Fruit fly (Drosophila melanogaster): ENCODE results near the gene Socs16D.
A peak's percentile ranks its signal among the peaks of the same experiment; 100 is the strongest.

The Socs16D gene

dm6 chrX:17852457-17852856, 25.1 kb upstream of the Socs16D start, which contains the start of gene CG32554 (continued):
- TF ChIP-seq CG11560 (tag; IDR thresholded peaks at IDR 0.05) (no peak), so (GFP tag; IDR thresholded peaks at IDR 0.05) (no peak), gem (tag; optimal IDR thresholded peaks at IDR 0.05) (no peak), CG4424 (GFP tag; optimal IDR thresholded peaks at IDR 0.05) (no peak), sisA (GFP tag; IDR thresholded peaks at IDR 0.05) (no peak), CG5245 (GFP tag; optimal IDR thresholded peaks at IDR 0.05) (no peak), unc-4 (GFP tag; IDR thresholded peaks at IDR 0.05; ENCODE audit: partially characterized antibody) (peak; percentile 87), zfh1 (GFP tag; IDR thresholded peaks at IDR 0.05) (no peak), Hand (GFP tag; optimal IDR thresholded peaks at IDR 0.05) (no peak), Ets97D (GFP tag; optimal IDR thresholded peaks at IDR 0.05) (peak; percentile 23), bsh (GFP tag; optimal IDR thresholded peaks at IDR 0.05) (no peak), CG11085 (GFP tag; IDR thresholded peaks at IDR 0.05) (no peak), jumu (GFP tag; optimal IDR thresholded peaks at IDR 0.05) (no peak), toy (GFP tag; IDR thresholded peaks at IDR 0.05) (no peak), pros (GFP tag; optimal IDR thresholded peaks at IDR 0.05) (no peak), amos (GFP tag; IDR thresholded peaks at IDR 0.05; ENCODE audit: partially characterized antibody) (peak; percentile 91), cato (GFP tag; optimal IDR thresholded peaks at IDR 0.05; ENCODE audit: borderline replicate concordance) (no peak), CG3847 (GFP tag; IDR thresholded peaks at IDR 0.05) (no peak), Xrp1 (GFP tag; IDR thresholded peaks at IDR 0.05) (no peak), CG9609 (GFP tag; optimal IDR thresholded peaks at IDR 0.05) (no peak), E2f1 (GFP tag; IDR thresholded peaks at IDR 0.05) (no peak), pho (GFP tag; optimal IDR thresholded peaks at IDR 0.05) (no peak)

DNA sequence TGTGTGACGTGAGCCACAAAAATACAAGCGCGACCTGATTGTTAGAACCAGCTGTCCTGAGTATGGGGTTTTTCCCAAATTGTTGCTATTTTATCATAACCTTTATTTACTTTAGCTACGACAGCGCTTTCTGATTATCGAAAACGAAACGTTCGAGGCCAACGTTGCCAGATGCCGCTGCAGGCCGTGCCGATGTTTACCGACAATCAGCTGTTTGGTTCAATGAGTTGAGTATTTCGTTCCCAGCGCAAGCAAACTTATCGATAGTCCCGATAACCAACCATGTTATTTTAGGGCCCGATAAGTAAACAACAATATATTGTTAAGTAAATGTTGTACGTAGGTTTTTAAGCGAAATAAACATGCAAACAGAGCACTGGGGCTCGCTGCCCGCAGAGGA, 22.8 kb upstream of the Socs16D start, which contains the start of the genes CG15814 and Spt7:
CG15814 (minus strand) TSS at position 164 of the 400 bp plus-strand sequence.
Spt7 (plus strand) TSS at position 282 of the 400 bp plus-strand sequence.
- no peak for TF ChIP-seq dati (GFP tag; IDR thresholded peaks at IDR 0.05)
- TF ChIP-seq CG18476 (GFP tag; optimal IDR thresholded peaks at IDR 0.05) = no peak
- TF ChIP-seq ATbp (GFP tag; optimal IDR thresholded peaks at IDR 0.05) = peak; percentile 19
- TF ChIP-seq Sry-β (GFP tag; optimal IDR thresholded peaks at IDR 0.05) = no peak
- TF ChIP-seq Jarid2 (GFP tag; optimal IDR thresholded peaks at IDR 0.05) = no peak
- TF ChIP-seq sd (tag; optimal IDR thresholded peaks at IDR 0.05) = no peak
- TF ChIP-seq CG2678 (tag; optimal IDR thresholded peaks at IDR 0.05) = no peak
- no peak for TF ChIP-seq HLH3B (GFP tag; IDR thresholded peaks at IDR 0.05)
- TF ChIP-seq kah (GFP tag; optimal IDR thresholded peaks at IDR 0.05) = no peak
- no peak for TF ChIP-seq Usf (GFP tag; optimal IDR thresholded peaks at IDR 0.05)
- peak; percentile 66 for TF ChIP-seq Rfx (GFP tag; IDR thresholded peaks at IDR 0.05)
- no peak for TF ChIP-seq CG8281 (tag; optimal IDR thresholded peaks at IDR 0.05)
- TF ChIP-seq luna (GFP tag; optimal IDR thresholded peaks at IDR 0.05) = no peak
- TF ChIP-seq sima (GFP tag; optimal IDR thresholded peaks at IDR 0.05) = no peak
- TF ChIP-seq B-H2 (GFP tag; optimal IDR thresholded peaks at IDR 0.05) = peak; percentile 23
- TF ChIP-seq rib (GFP tag; IDR thresholded peaks at IDR 0.05) = no peak
- TF ChIP-seq CG30020 (tag; optimal IDR thresholded peaks at IDR 0.05) = peak; percentile 32
- TF ChIP-seq Mad (GFP tag; optimal IDR thresholded peaks at IDR 0.05) = peak; percentile 50
- no peak for TF ChIP-seq Hey (tag; optimal IDR thresholded peaks at IDR 0.05)
- TF ChIP-seq CG10543 (GFP tag; optimal IDR thresholded peaks at IDR 0.05) = peak; percentile 60
- TF ChIP-seq CG15073 (GFP tag; optimal IDR thresholded peaks at IDR 0.05) = no peak
- peak in 1 of 2 experiments; percentile 53 for TF ChIP-seq Pdp1 (GFP tag; optimal IDR thresholded peaks at IDR 0.05)
- TF ChIP-seq CG3995 (GFP tag; optimal IDR thresholded peaks at IDR 0.05) = peak; percentile 61
- peak; percentile 52 for TF ChIP-seq CG33213 (GFP tag; optimal IDR thresholded peaks at IDR 0.05)
- TF ChIP-seq psq (GFP tag; optimal IDR thresholded peaks at IDR 0.05) = no peak
- TF ChIP-seq CG14014 (GFP tag; IDR thresholded peaks at IDR 0.05) = peak; percentile 18; the same call in 1 of the 2 replicates
- TF ChIP-seq z (GFP tag; IDR thresholded peaks at IDR 0.05) = no peak
- no peak for TF ChIP-seq CG7357 (GFP tag; IDR thresholded peaks at IDR 0.05)
- TF ChIP-seq NK7.1 (GFP tag; optimal IDR thresholded peaks at IDR 0.05) = no peak
- TF ChIP-seq zf30C (GFP tag; optimal IDR thresholded peaks at IDR 0.05) = no peak
- peak; percentile 72 for TF ChIP-seq Myb (GFP tag; optimal IDR thresholded peaks at IDR 0.05)
